Worm (Caenorhabditis elegans): ENCODE results near the gene spdl-1.

spdl-1 gene

ce11 chrII:7753500-7753899 is 27.9 kb upstream of the spdl-1 start, which contains the start of gene trx-1:
Gene trx-1, minus strand, starts transcription at chrII:7753600.
- TF ChIP-seq F57A8.1 (GFP tag; optimal IDR thresholded peaks at IDR 0.05) (no peak), attf-5 (GFP tag; optimal IDR thresholded peaks at IDR 0.05) (no peak), B0261.1 (tag; optimal IDR thresholded peaks at IDR 0.05) (no peak), hmg-20 (GFP tag; IDR thresholded peaks at IDR 0.05) (no peak), lsl-1 (GFP tag; optimal IDR thresholded peaks at IDR 0.05) (no peak), C17E4.6 (GFP tag; IDR thresholded peaks at IDR 0.05) (no peak), ceh-58 (GFP tag; IDR thresholded peaks at IDR 0.05) (no peak), ceh-27 (GFP tag; optimal IDR thresholded peaks at IDR 0.05) (no peak)

DNA sequence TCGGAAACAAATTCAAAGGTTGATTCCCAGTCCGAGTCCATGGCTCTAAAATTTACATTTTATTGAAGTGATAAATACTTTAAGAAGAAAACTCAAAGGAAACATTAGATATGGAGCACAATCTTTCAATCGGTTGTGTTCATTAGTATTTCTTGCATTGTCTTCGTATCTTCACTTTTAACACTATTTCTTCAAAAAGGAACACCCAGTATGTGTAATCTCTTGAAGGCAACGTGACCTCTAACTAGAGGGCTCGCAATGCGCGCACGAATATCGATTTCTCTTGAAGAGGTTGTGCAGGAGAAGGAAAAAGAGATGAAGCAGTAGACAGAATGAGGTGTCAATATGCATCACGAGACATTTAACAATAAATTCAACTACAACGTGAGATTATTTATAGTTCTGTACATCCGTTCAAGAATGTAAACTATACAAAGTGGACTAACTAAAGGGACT is 26.2 kb upstream of the spdl-1 start, which contains the start of the genes B0228.6 and B0228.1:
Gene B0228.6, minus strand, starts transcription at position 51 of the 456 bp plus-strand sequence.
Gene B0228.1, plus strand, starts transcription at position 228 of the 456 bp plus-strand sequence.
- TF ChIP-seq egl-18 (GFP tag; IDR thresholded peaks at IDR 0.05): no peak
- TF ChIP-seq tbp1 (GFP tag; optimal IDR thresholded peaks at IDR 0.05): no peak
- TF ChIP-seq ceh-27 (GFP tag; optimal IDR thresholded peaks at IDR 0.05): no peak
- no peak for TF ChIP-seq bed-2 (GFP tag; IDR thresholded peaks at IDR 0.05)
- TF ChIP-seq repo-1 (tag; optimal IDR thresholded peaks at IDR 0.05): no peak
- no peak for TF ChIP-seq fkh-3 (tag; optimal IDR thresholded peaks at IDR 0.05)

- TF ChIP-seq F55B11.4 (tag; optimal IDR thresholded peaks at IDR 0.05; ENCODE audit: borderline replicate concordance, insufficient read depth) (no peak), cebp-1 (GFP tag; IDR thresholded peaks at IDR 0.05) (no peak), cebp-1 (tag; optimal IDR thresholded peaks at IDR 0.05) (peak; percentile 58), nfya-2 (GFP tag; IDR thresholded peaks at IDR 0.05) (no peak), let-607 (tag; optimal IDR thresholded peaks at IDR 0.05) (peak in 1 of 2 experiments; percentile 27), B0261.1 (tag; optimal IDR thresholded peaks at IDR 0.05) (peak; percentile 88), mcd-1 (GFP tag; IDR thresholded peaks at IDR 0.05) (peak; percentile 59), madf-10 (tag; optimal IDR thresholded peaks at IDR 0.05) (peak; percentile 54), ceh-40 (GFP tag; IDR thresholded peaks at IDR 0.05) (0 out of 2 replicates have a peak, but pooled peaks have one; percentile 28), tlf-1 (GFP tag; optimal IDR thresholded peaks at IDR 0.05) (peak; percentile 39), mxl-1 (tag; optimal IDR thresholded peaks at IDR 0.05) (peak; percentile 25), cebp-2 (GFP tag; IDR thresholded peaks at IDR 0.05) (no peak), chd-7 (tag; optimal IDR thresholded peaks at IDR 0.05) (peak; percentile 51), ceh-58 (GFP tag; IDR thresholded peaks at IDR 0.05) (no peak), lin-40 (tag; optimal IDR thresholded peaks at IDR 0.05) (peak; percentile 60), him-1 (tag; optimal IDR thresholded peaks at IDR 0.05) (peak; percentile 79), ceh-100 (GFP tag; IDR thresholded peaks at IDR 0.05) (peak; percentile 62), D2030.7 (GFP tag; IDR thresholded peaks at IDR 0.05) (peak; percentile 46), aptf-2 (GFP tag; conservative IDR thresholded peaks at IDR 0.05) (no peak), nhr-90 (tag; optimal IDR thresholded peaks at IDR 0.05) (peak; percentile 68), rcor-1 (GFP tag; IDR thresholded peaks at IDR 0.05) (peak; percentile 32; the same call in 1 of the 2 replicates), zim-3 (tag; optimal IDR thresholded peaks at IDR 0.05) (peak; percentile 18), hlh-26 (GFP tag; conservative IDR thresholded peaks at IDR 0.05) (no peak), rpc-1 (optimal IDR thresholded peaks at IDR 0.05) (peak; percentile 74), rpc-1 (tag; optimal IDR thresholded peaks at IDR 0.05) (peak; percentile 90), ZK185.1 (tag; optimal IDR thresholded peaks at IDR 0.05; ENCODE audit: poor library complexity, severe bottlenecking) (peak; percentile 67), pbrm-1 (GFP tag; IDR thresholded peaks at IDR 0.05) (peak; percentile 72), lsy-27 (tag; optimal IDR thresholded peaks at IDR 0.05; ENCODE audit: borderline replicate concordance, insufficient read depth) (no peak), ekl-4 (GFP tag; IDR thresholded peaks at IDR 0.05) (0 out of 2 replicates have a peak, but pooled peaks have one; percentile 44), unc-130 (GFP tag; optimal IDR thresholded peaks at IDR 0.05) (peak; percentile 35), F37B4.10 (GFP tag; IDR thresholded peaks at IDR 0.05) (0 out of 2 replicates have a peak, but pooled peaks have one; percentile 71), F33H1.4 (GFP tag; IDR thresholded peaks at IDR 0.05) (peak; percentile 47), egl-44 (GFP tag; IDR thresholded peaks at IDR 0.05) (0 out of 2 replicates have a peak, but pooled peaks have one; percentile 36), aptf-3 (GFP tag; IDR thresholded peaks at IDR 0.05) (0 out of 2 replicates have a peak, but pooled peaks have one; percentile 42)
Measured at ce11 chrII:7756810-7757209, 24.6 kb upstream of the spdl-1 start.
